Fruit fly (Drosophila melanogaster) whole organism: ENCODE results near the gene timeout.

ENCODE experiments used
- CG8478 ChIP-seq: fragments of >200 bp; optimal IDR thresholded peaks from 2 replicates; lab custom pipeline; 2018; ENCODE audit warnings: inconsistent platforms
- Dll ChIP-seq: fragments of >200 bp; optimal IDR thresholded peaks from 2 replicates; lab custom pipeline; 2017
- EcR ChIP-seq, 2 experiments: fragments of >200 bp; optimal IDR thresholded peaks; 2 replicates each; lab custom pipeline; 2017; ENCODE audit warnings: missing biosample characterization in 2 of 2, missing genetic modification characterization in 2 of 2, missing genetic modification reagents in 2 of 2
- pan ChIP-seq: fragments of >200 bp; optimal IDR thresholded peaks from 2 replicates; lab custom pipeline; 2017
- psq ChIP-seq: fragments of >200 bp; optimal IDR thresholded peaks from 2 replicates; lab custom pipeline; 2017
- usp ChIP-seq: fragments of >200 bp; optimal IDR thresholded peaks from 2 replicates; lab custom pipeline; 2017; ENCODE audit warnings: missing biosample characterization, missing genetic modification characterization, mixed read lengths

timeout gene

dm6 chr3R:13063746-13064592 lies 24.5 kb upstream of the timeout start:
- TF ChIP-seq Dll (lab: Kevin White, UChicago) (peak; percentile 76), usp (GFP tag; lab: Kevin White, UChicago) (no peak), CG8478 (peak; percentile 93)

- TF ChIP-seq EcR (GFP tag; optimal IDR thresholded peaks at IDR 0.05; lab: Kevin White, UChicago): peak in 1 of 2 experiments; percentile 55
- TF ChIP-seq psq (lab: Kevin White, UChicago): no peak
- no peak for TF ChIP-seq pan
- no peak for TF ChIP-seq usp (GFP tag; lab: Kevin White, UChicago)
- peak; percentile 15 for TF ChIP-seq Dll (lab: Kevin White, UChicago)
Measured at dm6 chr3R:13065180-13065757, 23.2 kb upstream of the timeout start.

- TF ChIP-seq Dll (lab: Kevin White, UChicago) (no peak), usp (GFP tag; lab: Kevin White, UChicago) (no peak), CG8478 (no peak), EcR (GFP tag; optimal IDR thresholded peaks at IDR 0.05; lab: Kevin White, UChicago) (no peak), psq (lab: Kevin White, UChicago) (no peak), pan (no peak)
Measured at dm6 chr3R:13068022-13068421, 20.4 kb upstream of the timeout start.

DNA sequence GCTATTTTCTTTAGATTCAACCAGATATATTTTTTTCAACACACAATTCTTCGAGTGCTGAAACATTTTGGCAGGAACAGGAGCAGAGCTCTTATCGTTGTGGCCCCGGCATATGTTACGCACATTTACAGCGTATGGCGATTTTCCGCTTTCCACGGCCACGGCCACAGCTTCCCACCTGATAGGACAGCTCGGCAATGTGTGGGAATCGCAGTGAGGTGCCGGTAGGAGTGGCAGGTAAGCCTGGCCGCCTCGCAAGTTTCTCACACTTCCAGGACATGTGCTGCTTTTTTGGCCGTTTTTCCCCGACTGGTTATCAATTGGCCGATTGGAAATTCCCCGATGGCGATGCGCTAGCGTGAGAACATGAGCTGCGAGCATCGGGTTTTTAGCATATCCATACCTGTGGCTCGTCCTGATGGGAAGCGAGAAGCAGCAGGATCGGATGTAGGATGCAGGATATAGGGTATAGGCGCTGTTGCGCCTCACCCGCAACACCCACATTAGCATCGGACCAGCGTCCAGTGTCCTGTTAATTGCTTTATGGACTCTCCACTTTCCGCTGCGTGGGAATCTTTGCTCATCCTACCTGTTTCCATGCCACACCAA lies 18.3 kb upstream of the timeout start:
- TF ChIP-seq usp (GFP tag; lab: Kevin White, UChicago): no peak

- no peak for TF ChIP-seq pan
- TF ChIP-seq Dll (lab: Kevin White, UChicago): no peak
- TF ChIP-seq usp (GFP tag; lab: Kevin White, UChicago): no peak
- TF ChIP-seq CG8478: no peak
- TF ChIP-seq psq (lab: Kevin White, UChicago): no peak
- TF ChIP-seq EcR (GFP tag; optimal IDR thresholded peaks at IDR 0.05; lab: Kevin White, UChicago): no peak
Measured at dm6 chr3R:13072052-13072451, 16.4 kb upstream of the timeout start.

DNA sequence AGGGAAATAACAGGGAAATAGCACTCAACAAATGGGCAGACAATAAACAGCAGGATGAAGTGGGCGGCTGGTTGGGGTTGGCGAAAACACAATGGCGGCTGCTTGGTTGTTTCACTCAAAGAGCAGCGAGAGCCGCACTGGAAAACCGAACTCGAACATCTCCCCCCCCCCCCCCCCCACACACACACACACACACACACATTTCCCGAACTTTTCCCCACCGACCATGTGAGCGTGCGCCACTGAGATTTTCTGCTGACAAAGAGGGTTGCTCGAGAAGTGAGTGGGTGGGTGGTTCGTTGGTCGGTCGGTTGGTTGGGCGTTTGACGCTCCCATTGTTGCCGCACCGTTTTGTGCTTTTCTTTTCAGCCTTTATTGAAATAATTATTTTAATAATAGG lies 15.3 kb upstream of the timeout start:
- TF ChIP-seq usp (GFP tag; lab: Kevin White, UChicago) (no peak), psq (lab: Kevin White, UChicago) (no peak), CG8478 (no peak), pan (no peak), Dll (lab: Kevin White, UChicago) (no peak), EcR (GFP tag; optimal IDR thresholded peaks at IDR 0.05; lab: Kevin White, UChicago) (no peak)

dm6 chr3R:13074588-13074987 lies 13.9 kb upstream of the timeout start:
- TF ChIP-seq EcR (GFP tag; optimal IDR thresholded peaks at IDR 0.05; lab: Kevin White, UChicago) (no peak), Dll (lab: Kevin White, UChicago) (no peak), usp (GFP tag; lab: Kevin White, UChicago) (no peak), CG8478 (no peak), pan (no peak), psq (lab: Kevin White, UChicago) (no peak)

DNA sequence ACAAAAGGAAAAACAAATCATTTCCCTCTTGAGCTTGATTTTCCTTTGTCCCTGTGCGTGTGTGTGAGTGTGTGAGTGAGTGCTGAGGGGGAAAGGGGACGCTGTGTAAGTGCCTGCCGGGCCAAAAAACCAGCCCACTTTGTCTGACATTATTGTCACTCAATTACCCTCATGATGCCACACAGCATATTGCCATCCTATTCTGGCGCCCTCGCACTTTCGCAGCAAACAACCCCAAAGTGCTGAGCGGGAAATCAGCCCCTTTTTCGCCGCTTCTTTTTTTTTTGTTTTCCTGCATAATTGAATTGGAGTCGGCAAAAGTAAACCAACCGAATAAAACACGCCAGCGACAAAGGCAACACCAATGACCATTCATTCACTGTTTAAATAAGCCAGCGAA lies 12.7 kb upstream of the timeout start:
- TF ChIP-seq psq (lab: Kevin White, UChicago): no peak

DNA sequence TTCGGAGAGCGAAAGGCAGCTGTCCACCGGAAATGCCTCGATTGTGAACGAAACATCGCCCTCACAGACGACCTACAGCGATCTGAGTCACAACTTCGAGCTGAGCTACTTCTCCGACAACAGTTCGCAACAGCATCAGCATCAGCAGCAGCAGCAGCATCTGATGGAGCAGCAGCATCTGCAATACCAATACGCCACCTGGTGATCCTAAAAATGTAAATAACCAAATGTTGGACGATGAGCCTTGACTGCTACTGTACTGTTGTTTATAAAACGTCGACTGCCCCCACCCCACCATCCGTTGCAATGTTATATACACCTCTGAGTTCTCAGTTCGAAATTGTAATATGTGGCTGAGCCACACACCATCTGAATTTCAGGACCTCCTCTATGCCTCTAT lies 11.2 kb upstream of the timeout start:
- no peak for TF ChIP-seq CG8478
- TF ChIP-seq Dll (lab: Kevin White, UChicago): no peak
- TF ChIP-seq usp (GFP tag; lab: Kevin White, UChicago): no peak
- no peak for TF ChIP-seq EcR (GFP tag; optimal IDR thresholded peaks at IDR 0.05; lab: Kevin White, UChicago)
- TF ChIP-seq pan: no peak
- TF ChIP-seq psq (lab: Kevin White, UChicago): no peak

DNA sequence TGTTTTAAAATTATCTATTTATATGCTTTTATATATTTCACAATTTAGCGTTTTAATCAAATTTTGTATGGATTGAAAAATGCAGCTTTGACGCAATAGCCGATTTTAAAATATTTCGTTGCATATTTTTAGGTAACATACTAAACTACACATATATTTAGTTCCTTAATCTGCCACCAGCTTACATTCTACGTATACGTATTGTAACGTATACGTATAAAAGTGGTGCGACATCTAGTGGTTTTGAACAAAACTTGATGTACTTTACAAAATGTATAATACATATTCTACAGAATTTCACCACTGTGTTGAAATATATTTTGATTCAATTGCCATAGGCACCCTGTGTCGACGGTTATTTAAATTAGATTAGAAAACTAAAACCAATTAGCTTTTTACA lies 10.2 kb upstream of the timeout start:
- TF ChIP-seq usp (GFP tag; lab: Kevin White, UChicago): no peak
- TF ChIP-seq psq (lab: Kevin White, UChicago): no peak
- TF ChIP-seq CG8478: no peak
- TF ChIP-seq pan: no peak

DNA sequence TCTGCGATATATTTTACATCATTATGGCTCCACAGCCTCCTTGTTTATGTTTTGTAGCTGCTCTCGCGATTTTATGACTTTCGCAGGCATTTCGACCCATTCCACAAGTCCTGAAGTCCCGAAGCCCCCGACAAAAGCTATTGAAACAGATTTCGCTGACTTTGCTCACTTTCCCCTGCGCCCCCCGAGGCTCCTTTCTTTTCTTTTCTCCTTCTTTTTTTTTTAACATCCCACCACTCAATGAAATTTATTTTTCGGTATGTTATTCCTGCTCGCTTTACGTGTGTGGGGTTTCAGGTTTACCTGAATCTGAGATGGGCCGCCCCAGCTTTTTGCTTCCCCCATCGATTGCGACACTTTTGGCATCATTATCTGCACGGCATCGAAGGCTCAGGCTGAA lies 6.1 kb upstream of the timeout start:
- TF ChIP-seq usp (GFP tag; lab: Kevin White, UChicago): no peak
- no peak for TF ChIP-seq EcR (GFP tag; optimal IDR thresholded peaks at IDR 0.05; lab: Kevin White, UChicago)
- no peak for TF ChIP-seq psq (lab: Kevin White, UChicago)
- TF ChIP-seq Dll (lab: Kevin White, UChicago): no peak
- TF ChIP-seq CG8478: no peak
- TF ChIP-seq pan: no peak

DNA sequence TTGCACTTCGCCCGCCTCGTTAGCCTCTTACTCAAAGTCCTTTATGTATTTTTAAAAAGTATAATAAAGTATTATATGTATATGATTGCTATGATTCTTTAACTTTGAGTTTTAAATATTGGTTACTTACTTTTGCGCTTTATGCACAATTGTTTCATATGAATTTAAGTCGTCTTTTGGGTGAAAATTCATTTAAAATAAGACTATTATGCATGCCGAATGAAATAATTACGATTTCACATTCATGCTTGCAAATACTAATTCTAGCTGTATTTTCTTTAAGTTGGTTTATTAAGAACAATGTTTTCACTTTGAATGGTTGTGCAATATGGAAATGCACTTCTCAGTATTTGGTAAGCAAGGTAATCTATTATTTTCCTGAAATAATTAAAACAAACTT lies 2.5 kb upstream of the timeout start, which contains the start of gene CG43063:
Gene CG43063, plus strand, starts transcription at position 301 of the 400 bp plus-strand sequence.
- no peak for TF ChIP-seq CG8478
- no peak for TF ChIP-seq pan
- TF ChIP-seq EcR (GFP tag; optimal IDR thresholded peaks at IDR 0.05; lab: Kevin White, UChicago): no peak
- TF ChIP-seq usp (GFP tag; lab: Kevin White, UChicago): no peak
- no peak for TF ChIP-seq psq (lab: Kevin White, UChicago)
- no peak for TF ChIP-seq Dll (lab: Kevin White, UChicago)
